Worm (Caenorhabditis elegans) whole organism, L4 larva: ENCODE data around the gene Y64G10A.2.
A peak's percentile ranks its signal among the peaks of the same experiment; 100 is the strongest.

Experiments used
- ceh-82 ChIP-seq: sonication (generic microtip); optimal IDR thresholded peaks from 2 replicates; lab custom pipeline; 2017; ENCODE audit warnings: missing biosample characterization, missing genetic modification characterization
- dmd-9 ChIP-seq: fragments of 200-800 bp; sonication (Bioruptor generic); IDR thresholded peaks from 2 replicates; pipeline ENCODE4 v1.3.6; 2022; ENCODE audit warnings: missing genetic modification reagents, missing genetic modification characterization, missing compliant biosample characterization
- dpl-1 ChIP-seq: fragments of 150-350 bp; optimal IDR thresholded peaks from 2 replicates; lab custom pipeline; 2014; ENCODE audit warnings: missing biosample characterization, missing genetic modification reagents, missing genetic modification characterization
- dve-1 ChIP-seq: sonication (generic microtip); optimal IDR thresholded peaks from 2 replicates; lab custom pipeline; 2017; ENCODE audit warnings: antibody characterized with exemption, mild to moderate bottlenecking, missing genetic modification characterization, missing compliant biosample characterization; ENCODE audit not compliant: insufficient read depth
- fos-1 ChIP-seq: fragments of 150-350 bp; optimal IDR thresholded peaks from 2 replicates; lab custom pipeline; 2014; ENCODE audit warnings: missing biosample characterization, missing genetic modification characterization
- lin-39 ChIP-seq: fragments of 150-350 bp; optimal IDR thresholded peaks from 2 replicates; lab custom pipeline; 2014; ENCODE audit warnings: missing biosample characterization, missing genetic modification reagents, missing genetic modification characterization
- mdl-1 ChIP-seq, 2 experiments: fragments of 150-350 bp in 1 of 2; sonication (generic microtip) in 1 of 2; optimal IDR thresholded peaks; 2 replicates each; lab custom pipeline; 2014 to 2017; ENCODE audit warnings: missing biosample characterization in 2 of 2, missing genetic modification characterization in 2 of 2
- nhr-237 ChIP-seq: sonication (generic microtip); optimal IDR thresholded peaks from 2 replicates; lab custom pipeline; 2017; ENCODE audit warnings: missing biosample characterization, missing genetic modification characterization
- nhr-42 ChIP-seq: fragments of 200-800 bp; sonication (Bioruptor generic); IDR thresholded peaks from 2 replicates; pipeline ENCODE4 v1.3.6; 2022; ENCODE audit warnings: missing genetic modification characterization, missing compliant biosample characterization
- nhr-76 ChIP-seq: fragments of 150-350 bp; optimal IDR thresholded peaks from 2 replicates; lab custom pipeline; 2014; ENCODE audit warnings: missing biosample characterization, missing genetic modification characterization
- tag-97 ChIP-seq: fragments of 200-800 bp; sonication (Bioruptor generic); IDR thresholded peaks from 2 replicates; pipeline ENCODE4 v1.3.6; 2022; ENCODE audit warnings: missing genetic modification characterization, missing compliant biosample characterization
- unc-62 ChIP-seq, 3 experiments: fragments of 150-350 bp in 1 of 3; sonication (generic microtip); optimal IDR thresholded peaks in 2 of 3; peaks in 1 of 3; 1 replicate in 1 of 3; 2 replicates in 2 of 3; lab custom pipeline; 2014 to 2017; ENCODE audit warnings: missing biosample characterization in 3 of 3, missing genetic modification characterization in 3 of 3, missing genetic modification reagents in 3 of 3, missing genotype in 1 of 3
- zag-1 ChIP-seq: fragments of 150-350 bp; optimal IDR thresholded peaks from 2 replicates; lab custom pipeline; 2014; ENCODE audit warnings: missing biosample characterization, missing genetic modification characterization
- ztf-11 ChIP-seq: fragments of 150-350 bp; optimal IDR thresholded peaks from 2 replicates; lab custom pipeline; 2014; ENCODE audit warnings: missing biosample characterization, missing genetic modification characterization

DNA sequence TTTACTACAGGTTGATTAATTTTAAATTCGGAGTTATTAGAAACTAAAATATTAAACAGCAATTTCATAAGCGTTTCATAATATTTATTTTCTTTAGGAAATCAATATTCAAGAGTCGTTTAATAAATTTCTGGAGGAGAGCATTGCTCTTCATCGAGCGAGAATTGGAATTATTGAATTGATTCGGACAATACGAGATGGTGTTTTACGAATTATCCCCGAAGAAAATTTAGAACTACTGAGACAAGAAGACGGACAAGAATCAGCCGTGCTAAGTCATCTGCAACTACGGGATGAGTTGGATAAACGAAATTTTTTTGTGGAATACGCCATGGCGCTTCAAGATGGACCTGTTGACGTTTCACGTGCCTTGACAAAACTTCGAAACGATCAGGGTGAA, 49.9 kb downstream of the Y64G10A.2 start:
- TF ChIP-seq ztf-11 (tag; lab: Kevin White, UChicago) = no peak
- no peak for TF ChIP-seq zag-1 (tag; lab: Kevin White, UChicago)
- TF ChIP-seq lin-39 (tag; lab: Kevin White, UChicago) = no peak
- TF ChIP-seq dve-1 (tag; lab: Kevin White, UChicago) = no peak
- no peak for TF ChIP-seq mdl-1 (tag; optimal IDR thresholded peaks at IDR 0.05; lab: Kevin White, UChicago)
- TF ChIP-seq fos-1 (tag; lab: Kevin White, UChicago) = no peak
- TF ChIP-seq ceh-82 = no peak
- no peak for TF ChIP-seq nhr-237
- no peak for TF ChIP-seq dmd-9 (GFP tag; lab: Robert Waterston, UW)
- no peak for TF ChIP-seq nhr-76 (tag; lab: Kevin White, UChicago)
- TF ChIP-seq nhr-42 = no peak
- no peak for TF ChIP-seq tag-97
- no peak for TF ChIP-seq dpl-1 (GFP tag; lab: Kevin White, UChicago)
- TF ChIP-seq unc-62 (GFP tag; optimal IDR thresholded peaks at IDR 0.05 in 1 of 2; lab: Kevin White, UChicago) = peak in 1 of 2 experiments; percentile 96
- TF ChIP-seq unc-62 (tag; optimal IDR thresholded peaks at IDR 0.05; lab: Kevin White, UChicago) = no peak
